Worm (Caenorhabditis elegans) whole organism, L4 larva: Measurements from ENCODE around the gene T26A5.2.

ENCODE experiments used
- F10B5.3 ChIP-seq: sonication (generic microtip); optimal IDR thresholded peaks from 2 replicates; lab custom pipeline; 2016; ENCODE audit warnings: mild to moderate bottlenecking, missing genetic modification characterization, missing compliant biosample characterization
- F44E2.7 ChIP-seq: fragments of 200-800 bp; sonication (Bioruptor generic); IDR thresholded peaks from 2 replicates; pipeline ENCODE4 v2.1.2; 2022; ENCODE audit warnings: missing genetic modification characterization, missing compliant biosample characterization
- Y75B8A.6 ChIP-seq: fragments of 200-800 bp; sonication (Bioruptor generic); IDR thresholded peaks from 2 replicates; pipeline ENCODE4 v1.3.6; 2022; ENCODE audit warnings: missing genetic modification reagents, missing genetic modification characterization, missing compliant biosample characterization
- aha-1 ChIP-seq: fragments of 150-350 bp; peaks from one replicate; lab custom pipeline; 2014; ENCODE audit warnings: missing biosample characterization, missing genetic modification characterization
- aly-2 ChIP-seq: sonication (generic microtip); optimal IDR thresholded peaks from 2 replicates; lab custom pipeline; 2018; ENCODE audit warnings: missing biosample characterization, missing genetic modification characterization
- attf-4 ChIP-seq: sonication (generic microtip); optimal IDR thresholded peaks from 3 replicates; lab custom pipeline; 2017; ENCODE audit warnings: missing biosample characterization, missing genetic modification characterization
- ceh-20 ChIP-seq: fragments of 200-800 bp; sonication (Bioruptor generic); IDR thresholded peaks from 2 replicates; pipeline ENCODE4 v1.3.6; 2022; ENCODE audit warnings: missing genetic modification reagents, missing genetic modification characterization, missing compliant biosample characterization
- daf-16 ChIP-seq, 3 experiments: sonication (generic microtip); optimal IDR thresholded peaks; 2 replicates each; lab custom pipeline; 2016 to 2017; ENCODE audit warnings: missing genetic modification characterization in 3 of 3, missing genetic modification reagents in 3 of 3, mild to moderate bottlenecking in 2 of 3, missing compliant biosample characterization in 2 of 3, missing biosample characterization in 1 of 3, moderate library complexity in 1 of 3
- dmd-6 ChIP-seq: fragments of 200-800 bp; sonication (Bioruptor generic); IDR thresholded peaks from 2 replicates; pipeline ENCODE4 v1.3.6; 2022; ENCODE audit warnings: missing genetic modification reagents, missing genetic modification characterization, missing compliant biosample characterization
- dmd-8 ChIP-seq: fragments of 200-800 bp; sonication (Bioruptor generic); IDR thresholded peaks from 2 replicates; pipeline ENCODE4 v1.3.6; 2022; ENCODE audit warnings: missing genetic modification characterization, missing compliant biosample characterization
- dpl-1 ChIP-seq: fragments of 150-350 bp; optimal IDR thresholded peaks from 2 replicates; lab custom pipeline; 2014; ENCODE audit warnings: missing biosample characterization, missing genetic modification reagents, missing genetic modification characterization
- dve-1 ChIP-seq: sonication (generic microtip); optimal IDR thresholded peaks from 2 replicates; lab custom pipeline; 2017; ENCODE audit warnings: antibody characterized with exemption, mild to moderate bottlenecking, missing genetic modification characterization, missing compliant biosample characterization; ENCODE audit not compliant: insufficient read depth
- fos-1 ChIP-seq: fragments of 150-350 bp; optimal IDR thresholded peaks from 2 replicates; lab custom pipeline; 2014; ENCODE audit warnings: missing biosample characterization, missing genetic modification characterization
- hlh-11 ChIP-seq: fragments of 200-800 bp; sonication (Bioruptor generic); optimal IDR thresholded peaks from 2 replicates; lab custom pipeline; 2018; ENCODE audit warnings: mild to moderate bottlenecking, missing genetic modification characterization, missing compliant biosample characterization
- hlh-30 ChIP-seq: sonication (generic microtip); optimal IDR thresholded peaks from 2 replicates; lab custom pipeline; 2017; ENCODE audit warnings: antibody characterized with exemption, mild to moderate bottlenecking, missing genetic modification characterization, missing compliant biosample characterization; ENCODE audit not compliant: insufficient read depth
- hmg-1.1 ChIP-seq: fragments of 200-800 bp; sonication (Bioruptor generic); IDR thresholded peaks from 2 replicates; pipeline ENCODE4 v1.3.6; 2022; ENCODE audit warnings: missing genetic modification reagents, missing genetic modification characterization, missing compliant biosample characterization
- lin-1 ChIP-seq: fragments of 200-800 bp; sonication (Bioruptor generic); IDR thresholded peaks from 2 replicates; pipeline ENCODE4 v1.3.6; 2022; ENCODE audit warnings: missing genetic modification reagents, missing genetic modification characterization, missing compliant biosample characterization
- lin-13 ChIP-seq: fragments of 150-350 bp; optimal IDR thresholded peaks from 2 replicates; lab custom pipeline; 2014; ENCODE audit warnings: missing biosample characterization, missing genetic modification reagents, missing genetic modification characterization
- lin-29 ChIP-seq: fragments of 200-800 bp; sonication (Bioruptor generic); IDR thresholded peaks from 2 replicates; pipeline ENCODE4 v1.3.6; 2022; ENCODE audit warnings: missing genetic modification reagents, missing genetic modification characterization, missing compliant biosample characterization
- lin-39 ChIP-seq: fragments of 150-350 bp; optimal IDR thresholded peaks from 2 replicates; lab custom pipeline; 2014; ENCODE audit warnings: missing biosample characterization, missing genetic modification reagents, missing genetic modification characterization
- lir-3 ChIP-seq: sonication (generic microtip); optimal IDR thresholded peaks from 2 replicates; lab custom pipeline; 2016; ENCODE audit warnings: mild to moderate bottlenecking, missing genetic modification characterization, missing compliant biosample characterization
- madf-5 ChIP-seq, 2 experiments: fragments of 200-800 bp; sonication (Bioruptor generic); IDR thresholded peaks; 2 replicates each; pipeline ENCODE4 v1.3.6; 2022; ENCODE audit warnings: missing compliant biosample characterization in 2 of 2, missing genetic modification characterization in 2 of 2
- mdl-1 ChIP-seq, 2 experiments: fragments of 150-350 bp in 1 of 2; sonication (generic microtip) in 1 of 2; optimal IDR thresholded peaks; 2 replicates each; lab custom pipeline; 2014 to 2017; ENCODE audit warnings: missing biosample characterization in 2 of 2, missing genetic modification characterization in 2 of 2
- mdt-29 ChIP-seq: fragments of 200-800 bp; sonication (Bioruptor generic); IDR thresholded peaks from 2 replicates; pipeline ENCODE4 v1.3.6; 2022; ENCODE audit warnings: missing genetic modification reagents, missing genetic modification characterization, missing compliant biosample characterization
- mep-1 ChIP-seq: fragments of 150-350 bp; sonication (generic microtip); optimal IDR thresholded peaks from 3 replicates; lab custom pipeline; 2014; ENCODE audit warnings: missing biosample characterization, missing genetic modification characterization
- mxl-3 ChIP-seq: fragments of 200-800 bp; sonication (Bioruptor generic); optimal IDR thresholded peaks from 2 replicates; lab custom pipeline; 2018; ENCODE audit warnings: mild to moderate bottlenecking, missing genetic modification characterization, missing compliant biosample characterization
- nhr-102 ChIP-seq: sonication (generic microtip); optimal IDR thresholded peaks from 2 replicates; lab custom pipeline; 2016; ENCODE audit warnings: mild to moderate bottlenecking, missing genetic modification characterization, moderate library complexity, missing compliant biosample characterization
- nhr-111 ChIP-seq: fragments of 200-800 bp; sonication (Bioruptor generic); optimal IDR thresholded peaks from 2 replicates; lab custom pipeline; 2018; ENCODE audit warnings: mild to moderate bottlenecking, missing genetic modification characterization, missing compliant biosample characterization
- nhr-28 ChIP-seq: fragments of 150-350 bp; optimal IDR thresholded peaks from 2 replicates; lab custom pipeline; 2014; ENCODE audit warnings: missing biosample characterization, missing genetic modification characterization
- nhr-41 ChIP-seq: fragments of 200-800 bp; sonication (Bioruptor generic); IDR thresholded peaks from 2 replicates; pipeline ENCODE4 v1.3.6; 2022; ENCODE audit warnings: missing genetic modification reagents, missing genetic modification characterization, missing compliant biosample characterization
- nhr-48 ChIP-seq: sonication (generic microtip); optimal IDR thresholded peaks from 2 replicates; lab custom pipeline; 2016; ENCODE audit warnings: mild to moderate bottlenecking, missing genetic modification characterization, missing compliant biosample characterization
- nhr-6 ChIP-seq: fragments of 150-350 bp; optimal IDR thresholded peaks from 2 replicates; lab custom pipeline; 2014; ENCODE audit warnings: missing biosample characterization, missing genetic modification characterization
- pha-4 ChIP-seq, 2 experiments: fragments of 150-350 bp in 1 of 2; fragments of 200-800 bp in 1 of 2; sonication (Bioruptor generic) in 1 of 2; IDR thresholded peaks in 1 of 2; optimal IDR thresholded peaks in 1 of 2; 2 replicates each; pipeline versions ENCODE4 v1.3.6 to Lab custom; 2014 to 2022; ENCODE audit warnings: missing genetic modification characterization in 2 of 2, missing genetic modification reagents in 2 of 2, missing biosample characterization in 1 of 2, missing compliant biosample characterization in 1 of 2
- saeg-2 ChIP-seq: fragments of 200-800 bp; sonication (Bioruptor generic); IDR thresholded peaks from 2 replicates; pipeline ENCODE4 v1.3.6; 2022; ENCODE audit warnings: missing genetic modification reagents, missing genetic modification characterization, missing compliant biosample characterization
- snpc-4 ChIP-seq: fragments of 150-350 bp; optimal IDR thresholded peaks from 2 replicates; lab custom pipeline; 2014; ENCODE audit warnings: missing biosample characterization, missing genetic modification characterization
- unc-130 ChIP-seq: sonication (generic microtip); optimal IDR thresholded peaks from 2 replicates; lab custom pipeline; 2016; ENCODE audit warnings: missing genetic modification reagents, missing genetic modification characterization, missing compliant biosample characterization
- unc-62 ChIP-seq, 3 experiments: fragments of 150-350 bp in 1 of 3; sonication (generic microtip); optimal IDR thresholded peaks in 2 of 3; peaks in 1 of 3; 1 replicate in 1 of 3; 2 replicates in 2 of 3; lab custom pipeline; 2014 to 2017; ENCODE audit warnings: missing biosample characterization in 3 of 3, missing genetic modification characterization in 3 of 3, missing genetic modification reagents in 3 of 3, missing genotype in 1 of 3
- vab-7 ChIP-seq: fragments of 200-800 bp; sonication (Bioruptor generic); IDR thresholded peaks from 2 replicates; pipeline ENCODE4 v1.3.6; 2022; ENCODE audit warnings: missing genetic modification reagents, missing genetic modification characterization, missing compliant biosample characterization
- zag-1 ChIP-seq: fragments of 150-350 bp; optimal IDR thresholded peaks from 2 replicates; lab custom pipeline; 2014; ENCODE audit warnings: missing biosample characterization, missing genetic modification characterization
- ztf-11 ChIP-seq: fragments of 150-350 bp; optimal IDR thresholded peaks from 2 replicates; lab custom pipeline; 2014; ENCODE audit warnings: missing biosample characterization, missing genetic modification characterization

Gene T26A5.2

ce11 chrIII:6467005-6467404 lies at the start of gene T26A5.2:
TSS of gene T26A5.2 (plus strand) at chrIII:6467305.
- TF ChIP-seq lin-1 (GFP tag; lab: Robert Waterston, UW) (no peak), aha-1 (peak; percentile 4)

DNA sequence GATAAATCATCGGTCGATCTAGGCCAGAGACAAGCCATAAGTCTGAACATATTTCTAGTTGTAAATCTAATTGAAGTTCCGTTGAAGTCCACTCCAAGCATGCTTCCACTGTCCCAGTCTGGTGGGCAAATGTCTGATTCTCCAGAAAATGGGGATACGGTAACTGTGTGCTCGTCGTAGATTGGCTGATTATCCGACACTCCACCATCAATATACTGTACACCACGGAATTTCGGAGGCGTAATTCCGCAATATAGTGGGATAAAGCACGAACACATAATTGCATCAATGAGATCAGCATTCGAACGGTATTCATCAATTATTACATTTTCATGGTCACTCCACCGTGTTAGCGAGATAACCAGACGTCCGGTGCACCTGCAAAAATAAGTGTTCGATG lies 48.9 kb upstream of the T26A5.2 start:
- TF ChIP-seq aha-1 (peak; percentile 40), hmg-1.1 (GFP tag; lab: Robert Waterston, UW) (no peak), mxl-3 (GFP tag; lab: Kevin White, UChicago) (peak; percentile 6)

DNA sequence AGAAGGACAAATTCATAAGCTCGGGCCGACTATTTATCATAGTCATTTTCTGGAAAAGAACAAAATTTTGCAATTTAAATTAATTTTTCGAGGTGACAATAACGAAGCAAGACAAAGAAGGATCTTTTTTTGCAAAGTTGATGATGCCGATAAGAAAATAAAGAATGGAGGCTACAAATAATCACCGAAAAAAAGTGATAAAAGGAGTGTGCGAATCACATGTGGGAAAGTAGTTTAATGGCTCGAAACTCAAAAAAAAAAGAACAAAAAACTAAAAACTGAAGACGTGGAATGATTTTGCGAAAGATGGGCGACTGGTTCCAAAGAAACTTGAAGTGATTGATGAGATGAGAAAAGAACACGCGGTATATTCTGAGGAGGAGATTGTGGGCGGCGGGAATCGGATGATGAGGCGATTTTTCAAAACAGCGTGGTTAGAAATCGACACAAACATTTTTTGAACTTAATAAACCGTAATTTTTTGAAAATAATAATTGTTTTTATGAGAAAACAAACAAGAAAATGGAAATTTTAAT lies 47.6 kb upstream of the T26A5.2 start, which contains the start of gene atgl-1:
Gene atgl-1, minus strand, starts transcription at position 51 of the 536 bp plus-strand sequence.
- TF ChIP-seq ceh-20 (GFP tag; lab: Robert Waterston, UW), result no peak
- peak; percentile 69 for TF ChIP-seq nhr-28 (tag; lab: Kevin White, UChicago)
- TF ChIP-seq F10B5.3 (tag; lab: Kevin White, UChicago), result no peak
- peak; percentile 43 for TF ChIP-seq hlh-30 (tag; lab: Kevin White, UChicago)
- no peak for TF ChIP-seq attf-4 (tag; lab: Kevin White, UChicago)
- no peak for TF ChIP-seq nhr-111 (GFP tag; lab: Kevin White, UChicago)
- TF ChIP-seq lin-29, result no peak
- peak; percentile 1 for TF ChIP-seq dve-1 (tag; lab: Kevin White, UChicago)
- no peak for TF ChIP-seq hmg-1.1 (GFP tag; lab: Robert Waterston, UW)
- no peak for TF ChIP-seq lin-39 (tag; lab: Kevin White, UChicago)
- TF ChIP-seq dmd-6 (GFP tag; lab: Robert Waterston, UW), result peak; percentile 32; the same call in 1 of the 2 replicates
- no peak for TF ChIP-seq daf-16 (GFP tag; optimal IDR thresholded peaks at IDR 0.05; lab: Kevin White, UChicago)
- TF ChIP-seq daf-16 (tag; optimal IDR thresholded peaks at IDR 0.05; lab: Kevin White, UChicago), result peak; percentile 15
- TF ChIP-seq lin-13 (GFP tag; lab: Kevin White, UChicago), result no peak
- TF ChIP-seq hlh-11 (tag; lab: Kevin White, UChicago), result peak; percentile 52
- peak in 1 of 2 experiments; percentile 38 for TF ChIP-seq mdl-1 (tag; optimal IDR thresholded peaks at IDR 0.05; lab: Kevin White, UChicago)
- TF ChIP-seq madf-5 (GFP tag; IDR thresholded peaks at IDR 0.05; lab: Robert Waterston, UW), result no peak
- no peak for TF ChIP-seq dpl-1
- no peak for TF ChIP-seq fos-1
- TF ChIP-seq unc-130 (GFP tag; lab: Kevin White, UChicago), result no peak
- peak; percentile 35 for TF ChIP-seq mxl-3 (GFP tag; lab: Kevin White, UChicago)
- TF ChIP-seq lir-3 (tag; lab: Kevin White, UChicago), result no peak
- TF ChIP-seq zag-1, result no peak
- TF ChIP-seq mep-1, result no peak
- no peak for TF ChIP-seq pha-4 (GFP tag; IDR thresholded peaks at IDR 0.05; lab: Robert Waterston, UW)
- no peak for TF ChIP-seq pha-4 (tag; optimal IDR thresholded peaks at IDR 0.05; lab: Kevin White, UChicago)
- peak; percentile 8 for TF ChIP-seq nhr-48 (tag; lab: Kevin White, UChicago)
- no peak for TF ChIP-seq nhr-6 (tag; lab: Kevin White, UChicago)

ce11 chrIII:6420201-6420600 lies 46.9 kb upstream of the T26A5.2 start:
- no peak for TF ChIP-seq mep-1
- no peak for TF ChIP-seq nhr-6 (tag; lab: Kevin White, UChicago)
- no peak for TF ChIP-seq ztf-11 (tag; lab: Kevin White, UChicago)
- no peak for TF ChIP-seq dve-1 (tag; lab: Kevin White, UChicago)
- peak; percentile 55 for TF ChIP-seq hlh-30 (tag; lab: Kevin White, UChicago)
- TF ChIP-seq ceh-20 (GFP tag; lab: Robert Waterston, UW), result 0 out of 2 replicates have a peak, but pooled peaks have one; percentile 22
- peak; percentile 7; the same call in 1 of the 2 replicates for TF ChIP-seq hmg-1.1 (GFP tag; lab: Robert Waterston, UW)
- TF ChIP-seq lin-13 (GFP tag; lab: Kevin White, UChicago), result no peak
- no peak for TF ChIP-seq vab-7 (GFP tag; lab: Robert Waterston, UW)
- TF ChIP-seq lin-1 (GFP tag; lab: Robert Waterston, UW), result no peak
- no peak for TF ChIP-seq nhr-102
- no peak for TF ChIP-seq saeg-2 (GFP tag; lab: Robert Waterston, UW)
- TF ChIP-seq pha-4 (GFP tag; IDR thresholded peaks at IDR 0.05; lab: Robert Waterston, UW), result peak; percentile 64; the same call in 1 of the 2 replicates
- no peak for TF ChIP-seq pha-4 (tag; optimal IDR thresholded peaks at IDR 0.05; lab: Kevin White, UChicago)
- TF ChIP-seq daf-16 (GFP tag; optimal IDR thresholded peaks at IDR 0.05; lab: Kevin White, UChicago), result peak in 1 of 2 experiments; percentile 61
- TF ChIP-seq daf-16 (tag; optimal IDR thresholded peaks at IDR 0.05; lab: Kevin White, UChicago), result peak; percentile 36
- 0 out of 2 replicates have a peak, but pooled peaks have one; percentile 11 for TF ChIP-seq mdt-29 (GFP tag; lab: Robert Waterston, UW)
- TF ChIP-seq nhr-41 (GFP tag; lab: Robert Waterston, UW), result no peak
- no peak for TF ChIP-seq aly-2 (tag; lab: Kevin White, UChicago)
- peak; percentile 60 for TF ChIP-seq hlh-11 (tag; lab: Kevin White, UChicago)
- no peak for TF ChIP-seq snpc-4 (tag; lab: Kevin White, UChicago)
- 0 out of 2 replicates have a peak, but pooled peaks have one; percentile 57 for TF ChIP-seq dmd-8 (GFP tag; lab: Robert Waterston, UW)
- TF ChIP-seq Y75B8A.6, result no peak
- peak in 1 of 2 experiments; percentile 31 for TF ChIP-seq unc-62 (GFP tag; optimal IDR thresholded peaks at IDR 0.05 in 1 of 2; lab: Kevin White, UChicago)
- TF ChIP-seq unc-62 (tag; optimal IDR thresholded peaks at IDR 0.05; lab: Kevin White, UChicago), result no peak
- peak; percentile 59 for TF ChIP-seq dmd-6 (GFP tag; lab: Robert Waterston, UW)
- TF ChIP-seq attf-4 (tag; lab: Kevin White, UChicago), result no peak
- no peak for TF ChIP-seq F44E2.7 (GFP tag; lab: Robert Waterston, UW)
- no peak for TF ChIP-seq nhr-48 (tag; lab: Kevin White, UChicago)
